Worm (Caenorhabditis elegans) whole organism, L2 larva: ENCODE data around the gene srw-85.

Source experiments
- alr-1 ChIP-seq: fragments of 150-350 bp; optimal IDR thresholded peaks from 2 replicates; lab custom pipeline; 2014; ENCODE audit warnings: missing biosample characterization, missing genetic modification characterization
- ama-1 ChIP-seq: fragments of 150-350 bp; optimal IDR thresholded peaks from 2 replicates; lab custom pipeline; 2018; ENCODE audit warnings: inconsistent platforms
- fos-1 ChIP-seq: fragments of 150-350 bp; optimal IDR thresholded peaks from 2 replicates; lab custom pipeline; 2014; ENCODE audit warnings: missing biosample characterization, missing genetic modification characterization
- lin-39 ChIP-seq: fragments of 150-350 bp; optimal IDR thresholded peaks from 2 replicates; lab custom pipeline; 2014; ENCODE audit warnings: missing biosample characterization, missing genetic modification reagents, missing genetic modification characterization
- mab-5 ChIP-seq: fragments of 150-350 bp; optimal IDR thresholded peaks from 2 replicates; lab custom pipeline; 2014; ENCODE audit warnings: missing biosample characterization, missing genetic modification characterization
- nhr-23 ChIP-seq: fragments of 150-350 bp; optimal IDR thresholded peaks from 2 replicates; lab custom pipeline; 2014; ENCODE audit warnings: missing biosample characterization, missing genetic modification reagents, missing genetic modification characterization
- nhr-77 ChIP-seq: fragments of 150-350 bp; optimal IDR thresholded peaks from 2 replicates; lab custom pipeline; 2014; ENCODE audit warnings: missing biosample characterization, missing genetic modification characterization

ce11 chrV:19429605-19430004 is 1.3 kb downstream of the srw-85 start:
- TF ChIP-seq fos-1 (tag; lab: Kevin White, UChicago) (no peak), lin-39 (tag; lab: Kevin White, UChicago) (no peak), alr-1 (tag; lab: Kevin White, UChicago) (no peak), ama-1 (lab: Kevin White, UChicago) (no peak), nhr-77 (tag; lab: Kevin White, UChicago) (no peak), mab-5 (no peak), nhr-23 (tag; lab: Kevin White, UChicago) (peak; percentile 95)
